Worm (Caenorhabditis elegans) whole organism, midembryonic: ENCODE data around the gene plx-2.

Experiments
- cog-1 ChIP-seq: sonication (generic microtip); optimal IDR thresholded peaks from 2 replicates; lab custom pipeline; 2016; ENCODE audit warnings: missing genetic modification characterization, missing compliant biosample characterization
- klf-2 ChIP-seq: fragments of 200-800 bp; sonication (Bioruptor generic); conservative IDR thresholded peaks from 2 replicates; pipeline ENCODE4 v1.3.6; 2022; ENCODE audit warnings: missing genetic modification reagents, missing genetic modification characterization, missing compliant biosample characterization
- med-1 ChIP-seq: sonication (generic microtip); optimal IDR thresholded peaks from 2 replicates; lab custom pipeline; 2017; ENCODE audit warnings: missing genetic modification characterization, mild to moderate bottlenecking, missing compliant biosample characterization, antibody characterized with exemption, missing genetic modification reagents; ENCODE audit not compliant: insufficient read depth

DNA sequence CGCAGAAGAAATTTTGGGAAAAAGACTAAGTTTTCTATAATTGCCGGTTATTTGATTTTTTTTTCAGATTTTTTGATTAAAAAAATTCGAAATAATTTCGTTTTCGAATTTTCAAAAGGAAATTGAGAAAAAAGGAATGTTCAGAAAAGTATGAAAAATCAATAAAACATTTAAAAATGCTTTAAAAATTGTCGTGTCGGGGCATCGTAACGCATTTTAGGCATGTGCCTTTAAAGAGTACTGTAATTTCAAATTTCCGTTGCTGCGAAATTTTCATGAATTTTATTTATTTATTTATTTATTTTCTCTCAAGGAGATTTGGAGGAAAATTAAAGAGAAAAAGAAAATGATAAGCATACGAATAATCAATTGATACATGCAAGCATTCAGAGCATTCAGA, 11.0 kb downstream of the plx-2 start:
- TF ChIP-seq cog-1 (tag; lab: Kevin White, UChicago) (no peak), med-1 (no peak), klf-2 (no peak)
